Worm (Caenorhabditis elegans) whole organism, early embryonic: ENCODE measurements around the gene gck-1.

Experiments used
- ama-1 ChIP-seq: fragments of 150-350 bp; optimal IDR thresholded peaks from 2 replicates; lab custom pipeline; 2014
- ceh-13 ChIP-seq: fragments of 200-800 bp; sonication (Bioruptor generic); optimal IDR thresholded peaks from 2 replicates; lab custom pipeline; 2018; ENCODE audit warnings: mild to moderate bottlenecking, missing genetic modification characterization, missing compliant biosample characterization
- ets-7 ChIP-seq: sonication (generic microtip); optimal IDR thresholded peaks from 2 replicates; lab custom pipeline; 2016; ENCODE audit warnings: missing genotype, missing genetic modification characterization, missing compliant biosample characterization
- hmbx-1 ChIP-seq: sonication (generic microtip); optimal IDR thresholded peaks from 2 replicates; lab custom pipeline; 2016; ENCODE audit warnings: mild to moderate bottlenecking, missing genetic modification characterization, missing compliant biosample characterization
- hmg-4 ChIP-seq: fragments of 200-800 bp; sonication (Bioruptor generic); optimal IDR thresholded peaks from 2 replicates; lab custom pipeline; 2018; ENCODE audit warnings: mild to moderate bottlenecking, missing genetic modification characterization, missing compliant biosample characterization
- hnd-1 ChIP-seq: sonication (generic microtip); optimal IDR thresholded peaks from 2 replicates; lab custom pipeline; 2016; ENCODE audit warnings: missing genetic modification characterization, missing compliant biosample characterization
- pes-1 ChIP-seq: fragments of 200-800 bp; sonication (Bioruptor generic); IDR thresholded peaks from 2 replicates; pipeline ENCODE4 v1.3.6; 2022; ENCODE audit warnings: missing genetic modification reagents, missing genetic modification characterization, missing compliant biosample characterization

DNA sequence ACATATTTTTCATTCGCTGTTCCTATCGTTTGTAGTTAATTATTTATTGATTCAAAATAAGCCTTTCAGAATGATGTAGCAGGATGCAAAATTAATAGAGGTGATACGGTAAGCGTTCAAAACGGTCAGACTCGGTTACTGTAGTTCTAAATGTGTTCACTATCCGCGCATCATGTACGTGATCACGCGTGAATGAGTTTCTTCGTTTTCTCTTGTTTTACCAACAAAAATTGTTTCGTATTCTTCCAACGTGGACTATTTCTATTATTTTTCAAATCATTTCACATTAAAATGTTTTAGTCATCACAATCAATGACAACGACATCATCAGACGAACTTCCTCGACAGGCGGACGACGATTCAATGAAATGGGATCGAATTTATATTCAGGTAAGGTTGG is at the start of gene gck-1:
- TF ChIP-seq ama-1 (lab: Kevin White, UChicago) (no peak), pes-1 (GFP tag; lab: Robert Waterston, UW) (no peak), ceh-13 (no peak), hmg-4 (GFP tag; lab: Kevin White, UChicago) (no peak), hmbx-1 (tag; lab: Kevin White, UChicago) (no peak), ets-7 (tag; lab: Kevin White, UChicago) (no peak), hnd-1 (tag; lab: Kevin White, UChicago) (no peak)
